Fruit fly (Drosophila melanogaster) S2 (cell line): ENCODE measurements around the gene Cf2.

Experiments
- CG8478 ChIP-seq: fragments of >200 bp; optimal IDR thresholded peaks from 2 replicates; lab custom pipeline; 2018
- CTCF ChIP-seq, 2 experiments: fragments of >200 bp; optimal IDR thresholded peaks; 2 replicates each; lab custom pipeline; 2018

The Cf2 gene

dm6 chr2L:4895902-4896301 lies 13.0 kb upstream of the Cf2 start:
- TF ChIP-seq CTCF (optimal IDR thresholded peaks at IDR 0.05; lab: Kevin White, UChicago): no peak
- no peak for TF ChIP-seq CG8478

DNA sequence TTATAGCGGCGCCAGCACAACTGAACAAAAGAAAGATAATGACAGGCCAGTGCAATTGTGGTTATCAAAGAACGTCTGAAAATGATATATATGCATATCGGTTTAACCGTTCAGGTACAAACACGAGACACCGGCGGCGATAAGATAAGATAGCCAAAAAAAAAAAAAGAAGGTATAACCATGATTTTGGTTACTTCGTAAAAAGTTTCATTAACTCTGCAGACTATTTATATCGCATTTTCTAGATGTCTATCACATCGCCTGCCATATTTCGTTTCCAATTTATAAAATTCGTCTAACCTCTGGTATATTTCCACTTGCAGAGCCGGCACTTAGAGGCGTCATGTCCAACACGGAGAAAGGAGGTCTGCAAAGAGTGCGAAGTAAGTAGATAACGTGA lies 10.7 kb upstream of the Cf2 start:
- TF ChIP-seq CG8478: no peak
- no peak for TF ChIP-seq CTCF (optimal IDR thresholded peaks at IDR 0.05; lab: Kevin White, UChicago)

DNA sequence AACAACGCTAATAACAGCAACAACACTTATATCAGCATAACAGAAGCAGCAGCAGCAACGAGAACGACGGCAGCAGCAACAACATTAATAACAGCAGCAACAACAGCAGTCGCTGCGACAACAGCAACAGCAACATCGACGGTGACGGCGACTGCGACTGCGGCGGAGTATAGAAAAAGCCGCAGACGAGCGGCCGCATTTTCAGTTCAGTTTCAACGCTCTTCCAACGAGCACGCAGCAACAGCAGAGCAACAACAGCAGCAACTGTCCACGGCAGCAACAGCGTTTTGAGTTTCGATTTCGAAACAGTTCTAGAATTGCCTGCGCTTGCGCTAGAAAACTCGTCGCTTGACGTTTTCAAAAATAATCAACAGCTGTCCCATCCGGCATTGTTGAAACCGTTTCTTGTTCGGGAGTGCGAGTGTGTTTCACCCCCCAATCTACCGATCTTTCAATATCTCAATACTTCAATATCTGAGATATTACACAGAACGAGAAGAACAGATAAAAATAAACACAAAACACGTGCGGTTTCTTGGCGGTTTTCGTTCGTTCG lies 9.1 kb upstream of the Cf2 start, which contains the start of gene CG3036:
Gene CG3036 (plus strand): TSS at position 199 of the 556 bp plus-strand sequence.
- no peak for TF ChIP-seq CTCF (optimal IDR thresholded peaks at IDR 0.05; lab: Kevin White, UChicago)
- TF ChIP-seq CG8478: no peak

- TF ChIP-seq CG8478: no peak
- no peak for TF ChIP-seq CTCF (optimal IDR thresholded peaks at IDR 0.05; lab: Kevin White, UChicago)
Measured at dm6 chr2L:4889451-4890045, 6.6 kb upstream of the Cf2 start, which contains the start of gene CG15625. CG15625 (plus strand) TSS chr2L:4889995.

DNA sequence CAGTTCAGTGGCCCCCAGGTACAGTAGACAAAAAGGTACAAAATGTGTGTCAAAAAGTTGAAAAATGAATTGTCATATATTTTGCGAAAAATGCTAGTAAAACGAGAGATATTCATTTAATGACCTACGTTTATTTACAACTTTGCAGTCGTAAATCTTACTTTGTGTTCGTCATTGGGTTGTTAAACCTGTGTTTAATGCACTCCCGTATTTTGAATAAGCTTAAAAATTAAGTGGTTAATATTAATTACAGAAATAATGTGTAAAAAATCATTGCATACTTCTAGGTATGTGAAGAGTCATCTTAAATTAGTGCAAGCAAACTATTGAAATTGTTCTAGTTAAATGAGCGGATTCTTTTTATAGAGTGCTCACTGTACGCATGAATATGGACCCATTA lies 5.6 kb upstream of the Cf2 start:
- TF ChIP-seq CTCF (optimal IDR thresholded peaks at IDR 0.05; lab: Kevin White, UChicago): no peak
- no peak for TF ChIP-seq CG8478

DNA sequence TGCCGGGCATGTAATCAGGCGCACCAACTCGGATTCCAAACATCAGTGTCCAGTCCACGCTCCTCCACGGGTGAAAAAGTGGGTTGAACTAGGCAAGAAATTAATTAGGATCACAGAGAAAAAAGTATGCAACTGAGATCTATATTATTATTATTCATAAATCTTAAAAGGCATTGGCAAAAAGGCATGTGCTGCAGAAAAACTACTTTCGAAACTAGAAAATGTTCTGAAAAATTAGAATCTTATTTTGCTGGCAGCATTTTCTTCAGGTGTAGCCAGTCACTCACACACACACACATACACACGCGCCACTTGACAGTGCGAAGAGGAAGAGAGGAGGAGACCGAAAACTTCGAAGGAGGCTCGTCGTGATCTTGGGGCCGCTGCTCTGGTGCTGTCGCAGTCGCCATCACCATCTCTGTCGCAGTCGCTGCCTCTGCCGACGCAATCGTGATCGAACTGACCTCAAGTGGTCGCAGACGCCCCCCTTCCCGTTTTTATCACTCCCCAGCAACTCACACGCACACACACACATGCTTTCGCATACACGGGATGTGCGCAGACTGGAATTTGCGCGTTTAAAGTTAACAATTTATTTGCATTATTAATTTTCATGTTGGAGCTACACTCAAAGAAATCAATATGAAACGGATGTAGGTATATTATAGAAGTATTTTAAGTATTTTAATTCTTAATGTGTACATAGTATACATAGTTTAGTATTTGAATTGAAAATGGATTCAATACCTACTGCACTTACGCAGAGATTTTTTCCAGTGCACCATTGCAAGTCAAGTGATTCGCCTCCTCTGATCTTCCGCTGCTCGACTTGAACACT lies 4.7 kb upstream of the Cf2 start:
- TF ChIP-seq CG8478 (no peak), CTCF (optimal IDR thresholded peaks at IDR 0.05; lab: Kevin White, UChicago) (no peak)

DNA sequence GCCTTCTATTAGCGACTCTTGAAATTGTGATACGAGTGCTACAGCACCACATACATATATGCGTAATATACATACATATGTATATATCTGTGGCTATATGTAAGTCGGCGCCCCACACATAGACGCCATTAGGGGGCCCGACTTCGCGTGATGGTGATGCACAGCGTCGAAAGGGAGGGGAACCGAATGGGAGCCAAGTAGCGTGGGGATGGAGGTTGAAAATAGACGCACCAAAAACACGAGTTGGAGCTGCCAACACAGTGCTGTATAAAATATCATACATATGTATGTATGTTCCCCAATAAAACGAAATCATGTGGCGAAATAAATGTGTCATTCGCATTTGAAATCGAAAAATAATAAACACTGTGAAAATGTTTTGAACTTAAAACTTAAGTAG lies 3.7 kb upstream of the Cf2 start:
- no peak for TF ChIP-seq CTCF (optimal IDR thresholded peaks at IDR 0.05; lab: Kevin White, UChicago)

DNA sequence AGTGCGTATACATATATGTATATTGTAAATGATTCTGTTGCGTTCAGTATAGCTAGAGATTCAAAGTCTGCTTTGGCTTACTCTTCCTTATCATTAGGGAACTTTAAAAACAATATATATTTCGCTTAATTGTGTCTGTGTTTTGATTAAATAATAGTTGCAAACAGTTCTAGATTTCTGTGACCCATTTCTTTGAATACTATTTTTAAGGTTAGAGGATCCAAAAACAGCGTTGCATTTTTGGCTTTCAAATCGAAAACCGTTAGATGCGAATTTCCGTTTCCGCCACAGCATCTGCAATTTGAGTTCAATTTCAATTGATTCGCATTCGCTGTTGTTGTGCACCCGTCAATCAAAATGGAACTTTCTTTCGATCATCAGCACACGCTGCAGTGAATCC lies 3.2 kb upstream of the Cf2 start:
- no peak for TF ChIP-seq CG8478
- no peak for TF ChIP-seq CTCF (optimal IDR thresholded peaks at IDR 0.05; lab: Kevin White, UChicago)

DNA sequence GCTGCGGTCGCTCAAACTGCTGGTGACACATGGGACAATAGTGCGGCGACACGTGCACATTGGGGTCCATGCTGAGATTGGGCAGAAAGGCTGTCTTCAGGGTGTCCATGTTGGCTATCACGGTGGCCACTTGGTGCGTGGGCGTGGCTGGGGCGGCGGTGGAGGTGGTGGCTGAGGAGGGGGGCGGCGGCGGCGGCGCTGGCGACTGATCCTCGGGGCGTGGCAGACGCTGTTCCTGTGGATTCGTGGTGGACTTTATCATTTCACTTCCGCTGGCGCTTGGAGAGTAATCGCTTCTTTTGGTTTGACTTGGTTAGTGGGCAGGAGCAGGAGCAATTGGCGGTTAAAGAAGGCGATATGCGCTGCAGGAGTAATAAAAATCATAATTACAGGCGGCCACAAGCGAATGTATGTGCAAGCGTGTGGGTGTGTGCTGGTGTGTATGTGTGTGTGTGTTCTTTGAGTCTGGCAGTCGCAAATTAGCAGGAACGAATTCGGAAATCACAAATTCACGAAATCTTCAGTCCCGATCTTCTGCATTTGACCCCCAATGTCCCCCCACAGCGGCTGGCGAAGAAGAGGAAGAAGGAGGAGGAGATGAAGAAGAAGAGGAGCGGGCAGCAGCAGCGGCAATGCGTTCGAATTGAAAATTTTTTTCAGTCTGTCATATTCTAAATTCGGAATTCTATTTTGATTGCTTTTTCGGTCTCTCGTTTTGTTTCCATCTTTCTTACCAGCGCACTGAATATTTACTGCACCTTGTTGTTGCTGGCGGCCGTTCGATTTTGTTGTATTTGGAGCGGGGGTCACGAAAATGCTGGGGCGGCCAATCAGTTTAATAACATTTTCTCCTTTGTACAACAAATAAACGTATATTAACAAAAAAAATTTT lies 530 bp downstream of the Cf2 start:
- TF ChIP-seq CTCF (optimal IDR thresholded peaks at IDR 0.05; lab: Kevin White, UChicago) (no peak), CG8478 (no peak)

- TF ChIP-seq CG8478 (no peak), CTCF (optimal IDR thresholded peaks at IDR 0.05; lab: Kevin White, UChicago) (no peak)
Measured at dm6 chr2L:4868383-4868782, 14.5 kb downstream of the Cf2 start.

dm6 chr2L:4865400-4865799 lies 17.5 kb downstream of the Cf2 start:
- TF ChIP-seq CG8478 (no peak), CTCF (optimal IDR thresholded peaks at IDR 0.05; lab: Kevin White, UChicago) (no peak)

- TF ChIP-seq CG8478: no peak
- no peak for TF ChIP-seq CTCF (optimal IDR thresholded peaks at IDR 0.05; lab: Kevin White, UChicago)
Measured at dm6 chr2L:4861503-4861902, 21.4 kb downstream of the Cf2 start.

DNA sequence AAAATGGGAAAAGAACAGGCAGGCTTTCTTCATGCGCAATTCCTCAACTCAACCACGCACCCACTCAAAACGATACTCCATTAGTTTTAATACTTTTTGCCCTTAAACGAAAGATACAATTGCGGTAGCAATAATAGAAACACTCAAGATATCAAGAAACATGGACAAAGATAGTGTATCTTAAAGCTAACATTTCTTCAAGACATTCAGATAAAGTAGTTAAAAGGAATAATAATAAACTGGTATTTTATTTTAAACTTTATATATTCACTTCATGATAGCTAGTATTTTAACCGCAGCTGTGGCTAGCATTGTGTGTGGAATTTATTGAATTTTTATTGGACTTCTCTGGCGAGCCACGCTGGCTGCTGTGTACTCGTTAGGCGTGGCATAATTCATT lies 26.8 kb downstream of the Cf2 start:
- no peak for TF ChIP-seq CTCF (optimal IDR thresholded peaks at IDR 0.05; lab: Kevin White, UChicago)
- no peak for TF ChIP-seq CG8478

- TF ChIP-seq CTCF (optimal IDR thresholded peaks at IDR 0.05; lab: Kevin White, UChicago) (no peak), CG8478 (no peak)
Measured at dm6 chr2L:4854822-4855221, 28.1 kb downstream of the Cf2 start.

DNA sequence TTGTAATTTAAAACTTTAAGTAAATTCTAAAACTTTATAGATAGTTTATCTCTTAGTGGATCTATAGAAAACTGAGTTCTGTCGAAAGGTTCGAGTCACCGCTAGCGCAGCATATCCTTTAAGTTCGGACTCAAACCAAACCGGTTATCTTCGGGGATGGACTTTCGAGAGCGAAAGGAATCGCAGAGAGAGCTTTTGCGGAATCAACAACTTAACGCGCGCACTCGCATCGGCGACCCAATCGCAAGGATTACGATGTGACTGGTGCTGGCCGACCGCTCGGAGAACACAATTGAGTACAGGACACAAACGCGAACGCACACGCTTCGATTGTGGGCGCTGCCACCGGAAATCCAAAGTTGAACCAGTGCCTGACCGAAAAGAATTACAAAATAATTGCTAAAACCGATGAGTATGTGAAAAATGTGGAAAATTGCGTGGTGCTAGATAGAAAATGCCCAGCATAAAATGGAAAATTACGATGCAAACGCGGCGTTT lies 30.3 kb downstream of the Cf2 start, which contains the start of gene smog:
Gene smog (plus strand): TSS at position 260 of the 498 bp plus-strand sequence.
- TF ChIP-seq CG8478 (no peak), CTCF (optimal IDR thresholded peaks at IDR 0.05; lab: Kevin White, UChicago) (peak in 1 of 2 experiments; percentile 23)
